Worm (Caenorhabditis elegans): ENCODE measurements around the gene C23G10.10.

DNA sequence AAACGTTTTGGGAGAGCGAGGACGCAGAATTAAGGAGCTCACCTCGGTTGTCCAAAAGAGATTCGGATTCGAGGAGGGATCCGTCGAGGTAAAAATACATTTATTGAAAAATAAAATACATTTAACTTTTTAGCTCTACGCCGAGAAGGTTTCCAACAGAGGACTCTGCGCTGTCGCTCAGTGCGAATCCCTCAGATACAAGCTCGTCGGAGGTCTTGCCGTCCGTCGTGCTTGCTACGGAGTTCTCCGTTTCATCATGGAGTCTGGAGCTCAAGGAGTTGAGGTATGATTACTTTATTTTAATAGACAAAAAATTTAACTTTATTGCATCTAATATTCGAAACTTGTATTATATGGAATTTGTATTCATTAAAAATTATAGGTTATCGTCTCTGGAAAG lies 6.8 kb downstream of the C23G10.10 start:
- TF ChIP-seq ama-1 (optimal IDR thresholded peaks at IDR 0.05) (no peak), sea-1 (GFP tag; conservative IDR thresholded peaks at IDR 0.05) (no peak), tbx-11 (GFP tag; IDR thresholded peaks at IDR 0.05) (no peak)
